Worm (Caenorhabditis elegans) whole organism, L2 larva: Measurements from ENCODE around the gene nspd-7.

ENCODE experiments used
- C34F6.9 ChIP-seq: fragments of 150-350 bp; optimal IDR thresholded peaks from 2 replicates; lab custom pipeline; 2014; ENCODE audit warnings: missing biosample characterization, missing genetic modification characterization
- F13H6.1 ChIP-seq: sonication (generic microtip); optimal IDR thresholded peaks from 2 replicates; lab custom pipeline; 2016; ENCODE audit warnings: missing genetic modification characterization, missing compliant biosample characterization
- Y55F3AM.14 ChIP-seq: fragments of 200-800 bp; sonication (Bioruptor generic); optimal IDR thresholded peaks from 2 replicates; lab custom pipeline; 2018; ENCODE audit warnings: mild to moderate bottlenecking, missing genetic modification characterization, missing compliant biosample characterization
- ZK546.5 ChIP-seq: sonication (generic microtip); optimal IDR thresholded peaks from 2 replicates; lab custom pipeline; 2017; ENCODE audit warnings: missing biosample characterization, missing genetic modification characterization
- alr-1 ChIP-seq: fragments of 150-350 bp; optimal IDR thresholded peaks from 2 replicates; lab custom pipeline; 2014; ENCODE audit warnings: missing biosample characterization, missing genetic modification characterization
- blmp-1 ChIP-seq: sonication (generic microtip); optimal IDR thresholded peaks from 2 replicates; lab custom pipeline; 2017; ENCODE audit warnings: missing genetic modification characterization, mild to moderate bottlenecking, missing compliant biosample characterization, antibody characterized with exemption, moderate library complexity; ENCODE audit not compliant: insufficient read depth
- ceh-16 ChIP-seq: fragments of 150-350 bp; optimal IDR thresholded peaks from 2 replicates; lab custom pipeline; 2014; ENCODE audit warnings: missing biosample characterization, missing genetic modification characterization
- ceh-82 ChIP-seq: fragments of 150-350 bp; optimal IDR thresholded peaks from 2 replicates; lab custom pipeline; 2014; ENCODE audit warnings: missing biosample characterization, missing genetic modification characterization
- crh-2 ChIP-seq: sonication (generic microtip); optimal IDR thresholded peaks from 2 replicates; lab custom pipeline; 2017; ENCODE audit warnings: missing biosample characterization, missing genetic modification characterization
- dmd-4 ChIP-seq: sonication (generic microtip); optimal IDR thresholded peaks from 2 replicates; lab custom pipeline; 2017; ENCODE audit warnings: missing biosample characterization, missing genetic modification characterization
- elt-1 ChIP-seq: fragments of 150-350 bp; optimal IDR thresholded peaks from 2 replicates; lab custom pipeline; 2014; ENCODE audit warnings: missing biosample characterization, missing genetic modification characterization
- fos-1 ChIP-seq: fragments of 150-350 bp; optimal IDR thresholded peaks from 2 replicates; lab custom pipeline; 2014; ENCODE audit warnings: missing biosample characterization, missing genetic modification characterization
- gmeb-1 ChIP-seq: fragments of 150-350 bp; optimal IDR thresholded peaks from 2 replicates; lab custom pipeline; 2014; ENCODE audit warnings: missing biosample characterization, missing genetic modification characterization
- lin-11 ChIP-seq: fragments of 150-350 bp; sonication (generic microtip); optimal IDR thresholded peaks from 2 replicates; lab custom pipeline; 2014; ENCODE audit warnings: missing biosample characterization, missing genetic modification characterization, inconsistent platforms, mixed read lengths
- lin-13 ChIP-seq: fragments of 150-350 bp; optimal IDR thresholded peaks from 2 replicates; lab custom pipeline; 2014; ENCODE audit warnings: missing biosample characterization, missing genetic modification reagents, missing genetic modification characterization
- lin-39 ChIP-seq: fragments of 150-350 bp; optimal IDR thresholded peaks from 2 replicates; lab custom pipeline; 2014; ENCODE audit warnings: missing biosample characterization, missing genetic modification reagents, missing genetic modification characterization
- lsy-2 ChIP-seq, 2 experiments: fragments of 150-350 bp in 1 of 2; sonication (generic microtip) in 1 of 2; optimal IDR thresholded peaks; 2 replicates each; lab custom pipeline; 2014 to 2017; ENCODE audit warnings: missing biosample characterization in 2 of 2, missing genetic modification characterization in 2 of 2
- mbf-1 ChIP-seq: sonication (generic microtip); optimal IDR thresholded peaks from 2 replicates; lab custom pipeline; 2017; ENCODE audit warnings: missing biosample characterization, missing genetic modification characterization
- mdl-1 ChIP-seq, 2 experiments: fragments of 150-350 bp in 1 of 2; sonication (generic microtip) in 1 of 2; optimal IDR thresholded peaks; 2 replicates each; lab custom pipeline; 2017; ENCODE audit warnings: missing biosample characterization in 2 of 2, missing genetic modification characterization in 2 of 2
- nhr-10 ChIP-seq: sonication (generic microtip); optimal IDR thresholded peaks from 2 replicates; lab custom pipeline; 2017; ENCODE audit warnings: missing biosample characterization, missing genetic modification characterization
- nhr-11 ChIP-seq: fragments of 150-350 bp; optimal IDR thresholded peaks from 2 replicates; lab custom pipeline; 2014; ENCODE audit warnings: missing biosample characterization, missing genetic modification characterization
- nhr-12 ChIP-seq: fragments of 150-350 bp; optimal IDR thresholded peaks from 2 replicates; lab custom pipeline; 2014; ENCODE audit warnings: missing biosample characterization, missing genetic modification characterization
- nhr-129 ChIP-seq: fragments of 150-350 bp; optimal IDR thresholded peaks from 2 replicates; lab custom pipeline; 2014; ENCODE audit warnings: missing biosample characterization, missing genetic modification characterization
- nhr-237 ChIP-seq: fragments of 150-350 bp; optimal IDR thresholded peaks from 2 replicates; lab custom pipeline; 2014; ENCODE audit warnings: missing biosample characterization, missing genetic modification characterization
- nhr-25 ChIP-seq: fragments of 150-350 bp; sonication (generic microtip); optimal IDR thresholded peaks from 3 replicates; lab custom pipeline; 2014; ENCODE audit warnings: missing biosample characterization, missing genetic modification characterization
- nhr-6 ChIP-seq: fragments of 150-350 bp; optimal IDR thresholded peaks from 2 replicates; lab custom pipeline; 2014; ENCODE audit warnings: missing biosample characterization, missing genetic modification characterization
- sem-4 ChIP-seq: fragments of 150-350 bp; optimal IDR thresholded peaks from 2 replicates; lab custom pipeline; 2014; ENCODE audit warnings: missing biosample characterization, missing genetic modification reagents, missing genetic modification characterization
- sma-3 ChIP-seq: sonication (generic microtip); optimal IDR thresholded peaks from 2 replicates; lab custom pipeline; 2016; ENCODE audit warnings: missing genetic modification reagents, missing genetic modification characterization, missing compliant biosample characterization
- sma-9 ChIP-seq, 2 experiments: fragments of 150-350 bp in 1 of 2; sonication (generic microtip) in 1 of 2; optimal IDR thresholded peaks; 2 replicates each; lab custom pipeline; 2014 to 2016; ENCODE audit warnings: missing genetic modification characterization in 2 of 2, mild to moderate bottlenecking in 1 of 2, missing biosample characterization in 1 of 2, missing compliant biosample characterization in 1 of 2, missing genetic modification reagents in 1 of 2, moderate library complexity in 1 of 2
- snpc-4 ChIP-seq: fragments of 150-350 bp; optimal IDR thresholded peaks from 2 replicates; lab custom pipeline; 2014; ENCODE audit warnings: missing biosample characterization, missing genetic modification characterization
- unc-55 ChIP-seq: fragments of 150-350 bp; sonication (generic microtip); optimal IDR thresholded peaks from 3 replicates; lab custom pipeline; 2014; ENCODE audit warnings: missing biosample characterization, missing genetic modification reagents, missing genetic modification characterization
- unc-62 ChIP-seq: fragments of 150-350 bp; optimal IDR thresholded peaks from 2 replicates; lab custom pipeline; 2014; ENCODE audit warnings: missing biosample characterization, missing genetic modification reagents, missing genetic modification characterization
- ztf-1 ChIP-seq: fragments of 200-800 bp; sonication (Bioruptor generic); conservative IDR thresholded peaks from 2 replicates; pipeline ENCODE4 v1.3.6; 2022; ENCODE audit warnings: missing genetic modification characterization, missing compliant biosample characterization
- ztf-4 ChIP-seq: fragments of 150-350 bp; optimal IDR thresholded peaks from 2 replicates; lab custom pipeline; 2014; ENCODE audit warnings: missing biosample characterization, missing genetic modification characterization

nspd-7 gene

DNA sequence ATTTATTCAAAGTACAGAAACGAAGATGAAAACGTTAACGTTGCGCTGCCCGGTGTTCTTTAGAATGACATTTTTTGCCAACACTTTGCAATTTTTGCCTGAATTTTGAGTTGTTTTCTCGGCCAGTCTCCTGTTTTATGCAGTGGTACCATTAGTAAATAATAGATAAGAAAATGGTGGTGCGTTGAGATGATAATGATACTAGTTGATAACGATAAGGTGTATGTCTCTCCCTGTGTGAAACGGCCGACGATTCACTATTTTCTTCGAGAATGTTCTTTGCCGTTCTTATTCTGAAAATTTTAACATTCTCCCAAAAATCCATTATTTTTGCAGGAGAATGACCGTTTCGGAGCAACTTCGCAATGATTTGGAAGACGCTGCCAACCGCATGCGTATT lies 25.7 kb downstream of the nspd-7 start, which contains the start of gene tkt-1:
tkt-1 (plus strand) TSS at position 337 of the 400 bp plus-strand sequence.
- TF ChIP-seq unc-62 (GFP tag; lab: Kevin White, UChicago) = no peak
- TF ChIP-seq crh-2 (tag; lab: Kevin White, UChicago) = peak; percentile 81
- no peak for TF ChIP-seq lin-11
- TF ChIP-seq Y55F3AM.14 (GFP tag; lab: Kevin White, UChicago) = no peak
- no peak for TF ChIP-seq nhr-25
- peak; percentile 79 for TF ChIP-seq fos-1 (tag; lab: Kevin White, UChicago)
- TF ChIP-seq ZK546.5 (tag; lab: Kevin White, UChicago) = no peak
- TF ChIP-seq ztf-1 (GFP tag; lab: Robert Waterston, UW) = no peak
- no peak for TF ChIP-seq lin-39 (tag; lab: Kevin White, UChicago)
- no peak for TF ChIP-seq sem-4 (tag; lab: Kevin White, UChicago)
- peak; percentile 28 for TF ChIP-seq sma-9 (GFP tag; optimal IDR thresholded peaks at IDR 0.05; lab: Kevin White, UChicago)
- no peak for TF ChIP-seq sma-9 (tag; optimal IDR thresholded peaks at IDR 0.05; lab: Kevin White, UChicago)
- TF ChIP-seq nhr-11 (tag; lab: Kevin White, UChicago) = no peak

DNA sequence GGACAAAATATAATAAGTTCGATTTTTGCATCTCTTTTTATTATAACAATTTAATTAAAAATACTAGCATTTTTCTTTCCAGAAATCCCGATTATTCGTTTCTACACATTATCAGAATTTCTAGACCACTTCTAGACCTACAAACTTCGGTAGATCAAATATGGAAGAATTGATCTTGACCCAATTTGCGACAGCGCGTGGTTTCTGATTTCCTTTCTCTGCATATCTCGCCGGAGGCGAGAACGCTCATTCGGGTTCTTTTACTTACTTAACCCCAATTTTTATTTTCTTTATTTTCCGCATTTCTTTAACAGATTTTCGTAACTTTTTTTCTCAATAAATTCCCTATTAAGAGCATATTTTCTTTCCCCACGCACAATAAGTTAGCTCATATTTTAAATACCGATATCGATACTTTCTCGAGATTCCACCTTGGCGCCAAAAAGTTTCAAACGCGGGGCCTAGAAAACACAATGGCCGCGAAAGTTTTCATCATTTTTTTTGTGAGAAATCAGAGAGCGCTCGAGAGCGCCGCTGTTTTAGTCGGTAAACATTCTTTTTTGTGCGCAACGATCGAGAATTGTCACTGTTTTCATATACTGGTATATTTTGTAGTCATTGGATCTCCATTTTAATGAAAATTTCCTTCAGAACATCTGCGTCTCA lies 26.4 kb downstream of the nspd-7 start:
- TF ChIP-seq F13H6.1 (tag; lab: Kevin White, UChicago) = no peak
- no peak for TF ChIP-seq Y55F3AM.14 (GFP tag; lab: Kevin White, UChicago)
- TF ChIP-seq sma-9 (GFP tag; optimal IDR thresholded peaks at IDR 0.05; lab: Kevin White, UChicago) = no peak
- TF ChIP-seq sma-9 (tag; optimal IDR thresholded peaks at IDR 0.05; lab: Kevin White, UChicago) = no peak
- TF ChIP-seq ceh-82 (tag; lab: Kevin White, UChicago) = no peak
- no peak for TF ChIP-seq snpc-4 (tag; lab: Kevin White, UChicago)
- TF ChIP-seq lsy-2 (tag; optimal IDR thresholded peaks at IDR 0.05; lab: Kevin White, UChicago) = peak in 1 of 2 experiments; percentile 41
- no peak for TF ChIP-seq ztf-4 (tag; lab: Kevin White, UChicago)
- TF ChIP-seq ZK546.5 (tag; lab: Kevin White, UChicago) = no peak
- TF ChIP-seq lin-39 (tag; lab: Kevin White, UChicago) = no peak
- TF ChIP-seq ceh-16 = no peak
- no peak for TF ChIP-seq elt-1 (tag; lab: Kevin White, UChicago)
- peak; percentile 25 for TF ChIP-seq lin-13 (GFP tag; lab: Kevin White, UChicago)
- peak; percentile 79 for TF ChIP-seq gmeb-1 (tag; lab: Kevin White, UChicago)
- no peak for TF ChIP-seq ztf-1 (GFP tag; lab: Robert Waterston, UW)
- TF ChIP-seq crh-2 (tag; lab: Kevin White, UChicago) = peak; percentile 24
- no peak for TF ChIP-seq C34F6.9 (tag; lab: Kevin White, UChicago)
- no peak for TF ChIP-seq mbf-1 (tag; lab: Kevin White, UChicago)
- TF ChIP-seq blmp-1 = no peak
- peak; percentile 68 for TF ChIP-seq nhr-129
- no peak for TF ChIP-seq nhr-237 (tag; lab: Kevin White, UChicago)
- no peak for TF ChIP-seq nhr-25
- TF ChIP-seq, all 48 proteins: peak for 5

ce11 chrIV:10241659-10242058 lies 27.3 kb downstream of the nspd-7 start, which contains the start of gene lipl-7:
TSS of gene lipl-7 (minus strand) at chrIV:10241823.
- no peak for TF ChIP-seq nhr-237 (tag; lab: Kevin White, UChicago)
- TF ChIP-seq ztf-4 (tag; lab: Kevin White, UChicago) = no peak
- no peak for TF ChIP-seq nhr-129
- no peak for TF ChIP-seq fos-1 (tag; lab: Kevin White, UChicago)
- TF ChIP-seq mdl-1 (tag; optimal IDR thresholded peaks at IDR 0.05; lab: Kevin White, UChicago) = no peak

- no peak for TF ChIP-seq sma-3 (GFP tag; lab: Kevin White, UChicago)
- peak; percentile 20 for TF ChIP-seq fos-1 (tag; lab: Kevin White, UChicago)
- TF ChIP-seq blmp-1 = no peak
- TF ChIP-seq nhr-12 (tag; lab: Kevin White, UChicago) = no peak
- no peak for TF ChIP-seq ceh-16
- TF ChIP-seq nhr-6 = no peak
- TF ChIP-seq gmeb-1 (tag; lab: Kevin White, UChicago) = no peak
- TF ChIP-seq alr-1 (tag; lab: Kevin White, UChicago) = no peak
- no peak for TF ChIP-seq ZK546.5 (tag; lab: Kevin White, UChicago)
- TF ChIP-seq Y55F3AM.14 (GFP tag; lab: Kevin White, UChicago) = no peak
- no peak for TF ChIP-seq nhr-10 (tag; lab: Kevin White, UChicago)
- TF ChIP-seq crh-2 (tag; lab: Kevin White, UChicago) = peak; percentile 31
- TF ChIP-seq dmd-4 = no peak
- TF ChIP-seq unc-55 = no peak
Measured at ce11 chrIV:10239045-10239444, 29.9 kb downstream of the nspd-7 start, which contains the start of gene ech-8. TSS of gene ech-8 (minus strand) at chrIV:10239176.
